Worm (Caenorhabditis elegans): Measurements from ENCODE around the gene C30G12.6.

DNA sequence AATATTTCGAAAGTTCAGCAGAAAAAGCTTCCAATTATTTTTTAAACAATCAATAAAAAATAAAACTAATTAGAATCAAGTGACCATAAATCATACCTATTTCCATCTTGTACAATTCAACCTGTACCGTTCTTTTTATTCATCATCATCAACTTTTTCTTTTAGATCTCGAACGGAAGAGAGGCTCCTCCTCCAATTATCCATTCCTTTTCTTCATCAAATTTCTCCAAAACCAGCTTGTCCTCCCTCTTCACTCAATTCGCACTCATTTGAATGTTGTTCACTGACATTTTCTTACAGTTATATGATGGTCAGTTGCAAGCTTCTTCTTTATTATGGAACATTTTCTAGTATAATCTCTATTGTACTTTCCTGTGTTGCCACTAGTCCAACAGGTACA, 34.0 kb downstream of the C30G12.6 start, which contains the start of gene C30G12.4:
- TF ChIP-seq dao-5 (tag; optimal IDR thresholded peaks at IDR 0.05) (no peak), W03F9.2 (tag; optimal IDR thresholded peaks at IDR 0.05) (no peak)

All from whole organism, L4/young adult.